Worm (Caenorhabditis elegans): ENCODE results near the gene nhr-274.

ce11 chrIV:1619519-1620311, 25.4 kb downstream of the nhr-274 start, which contains the start of gene nhr-92:
- TF ChIP-seq unc-62 (GFP tag; optimal IDR thresholded peaks at IDR 0.05) = no peak
- TF ChIP-seq nhr-12 (tag; optimal IDR thresholded peaks at IDR 0.05) = no peak
- TF ChIP-seq ces-1 (GFP tag; optimal IDR thresholded peaks at IDR 0.05) = no peak
- no peak for TF ChIP-seq lin-13 (tag; optimal IDR thresholded peaks at IDR 0.05)
- no peak for TF ChIP-seq lsy-2 (tag; optimal IDR thresholded peaks at IDR 0.05)

Measured in whole organism, mixed stage, embryonic.